ENCODE assay signal across 1 fruit fly cellular context in the genomic region with DNA sequence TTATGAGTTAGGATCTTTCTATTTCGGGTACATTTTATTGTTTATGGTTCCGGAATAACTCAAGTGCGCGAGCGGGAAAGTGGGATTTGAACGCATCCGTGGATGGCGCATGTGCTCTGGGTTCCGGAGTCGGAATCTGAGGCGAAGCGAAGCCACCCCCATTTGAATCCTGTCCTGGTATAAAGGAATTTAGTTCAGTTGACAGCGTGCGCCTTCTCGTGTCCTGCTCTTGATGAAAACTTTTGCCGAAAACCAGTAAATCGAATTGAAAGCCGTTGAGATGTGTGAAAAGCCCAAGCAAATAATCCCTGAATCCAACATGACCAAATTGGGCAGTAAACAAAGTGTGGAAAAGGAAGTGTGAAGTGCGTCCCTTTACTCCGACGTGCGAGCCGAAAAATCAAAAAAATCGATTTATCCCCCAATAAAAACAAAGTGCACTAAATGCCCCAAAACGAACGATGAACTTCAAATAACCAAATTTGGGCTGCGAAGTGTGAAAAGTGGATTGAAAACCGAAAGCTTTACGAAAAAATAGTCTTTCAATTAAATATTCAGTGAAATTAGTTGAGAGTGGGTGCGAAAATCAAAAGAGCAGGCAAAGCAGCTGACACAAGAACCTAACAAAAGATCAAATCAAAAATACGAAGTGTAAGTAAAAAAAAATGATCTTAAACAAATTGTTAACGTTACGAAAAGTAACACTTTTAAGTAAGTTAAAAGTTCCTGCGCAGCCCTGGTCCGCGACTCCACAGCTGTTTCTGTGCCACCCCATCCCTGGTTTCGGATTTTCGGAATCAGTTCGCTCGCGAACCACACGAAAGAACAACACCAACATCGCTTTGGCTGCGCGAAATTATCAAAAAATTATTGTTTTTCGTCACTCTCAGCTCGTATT.
A peak's percentile ranks its signal among the peaks of the same experiment; 100 is the strongest.
TF ChIP-seq lines count a peak whose summit lies in the region.

Lar (plus strand) TSS at position 188 of the 898 bp plus-strand sequence.

TF ChIP-seq in whole organism, embryonic, 481 proteins besides CTCF, POLR2A, EP300 and RAD21 (continued from another document and continues in another):
- TF ChIP-seq hbn (GFP tag; IDR thresholded peaks at IDR 0.05; lab: Robert Waterston, UW; ENCODE audit: partially characterized antibody) (no peak), CG2678 (tag; optimal IDR thresholded peaks at IDR 0.05; lab: Kevin White, UChicago) (peak; percentile 60), Xrp1 (GFP tag; IDR thresholded peaks at IDR 0.05; lab: Robert Waterston, UW) (peak; percentile 62; the same call in 1 of the 2 replicates), tna (GFP tag; IDR thresholded peaks at IDR 0.05; lab: Robert Waterston, UW; ENCODE audit: partially characterized antibody) (no peak), zen (tag; optimal IDR thresholded peaks at IDR 0.05; lab: Kevin White, UChicago) (peak; percentile 42), HHEX (GFP tag; optimal IDR thresholded peaks at IDR 0.05; lab: Kevin White, UChicago) (peak; percentile 10), her (GFP tag; optimal IDR thresholded peaks at IDR 0.05; lab: Kevin White, UChicago) (peak; percentile 67), HLHmδ (GFP tag; optimal IDR thresholded peaks at IDR 0.05; lab: Kevin White, UChicago) (no peak), Dip2 (GFP tag; IDR thresholded peaks at IDR 0.05; lab: Robert Waterston, UW) (no peak), p53 (GFP tag; optimal IDR thresholded peaks at IDR 0.05; lab: Kevin White, UChicago) (peak; percentile 64), dimm (GFP tag; IDR thresholded peaks at IDR 0.05; lab: Robert Waterston, UW) (no peak), CG17328 (GFP tag; IDR thresholded peaks at IDR 0.05; lab: Robert Waterston, UW) (peak; percentile 50; the same call in 1 of the 2 replicates), CG4424 (GFP tag; optimal IDR thresholded peaks at IDR 0.05; lab: Kevin White, UChicago) (peak; percentile 71), CG42726 (GFP tag; IDR thresholded peaks at IDR 0.05; lab: Robert Waterston, UW; ENCODE audit: partially characterized antibody) (no peak), vnd (GFP tag; IDR thresholded peaks at IDR 0.05; lab: Robert Waterston, UW; ENCODE audit: partially characterized antibody) (no peak), scrt (GFP tag; optimal IDR thresholded peaks at IDR 0.05; lab: Kevin White, UChicago) (peak; percentile 44), hkb (optimal IDR thresholded peaks at IDR 0.05; lab: Kevin White, UChicago) (no peak), hkb (GFP tag; IDR thresholded peaks at IDR 0.05; lab: Robert Waterston, UW) (peak; percentile 42), CG2116 (GFP tag; optimal IDR thresholded peaks at IDR 0.05; lab: Kevin White, UChicago) (peak; percentile 36), CG17612 (GFP tag; IDR thresholded peaks at IDR 0.05; lab: Robert Waterston, UW) (no peak), Dbx (GFP tag; IDR thresholded peaks at IDR 0.05; lab: Robert Waterston, UW) (peak; percentile 76), Nf-YC (tag; optimal IDR thresholded peaks at IDR 0.05; lab: Kevin White, UChicago) (peak; percentile 60), Nf-YA (GFP tag; IDR thresholded peaks at IDR 0.05; lab: Robert Waterston, UW) (0 out of 2 replicates have a peak, but pooled peaks have one; percentile 32), CG4730 (GFP tag; IDR thresholded peaks at IDR 0.05; lab: Robert Waterston, UW) (0 out of 2 replicates have a peak, but pooled peaks have one; percentile 9), CG2889 (GFP tag; IDR thresholded peaks at IDR 0.05; lab: Robert Waterston, UW) (no peak), CG4707 (GFP tag; optimal IDR thresholded peaks at IDR 0.05; lab: Kevin White, UChicago) (no peak), CG3726 (GFP tag; IDR thresholded peaks at IDR 0.05; lab: Robert Waterston, UW) (no peak), H2.0 (GFP tag; IDR thresholded peaks at IDR 0.05; lab: Robert Waterston, UW) (peak; percentile 53; the same call in 1 of the 2 replicates), MBD-R2 (GFP tag; IDR thresholded peaks at IDR 0.05; lab: Robert Waterston, UW) (peak; percentile 91), ap (GFP tag; IDR thresholded peaks at IDR 0.05; lab: Robert Waterston, UW) (no peak), pho (GFP tag; optimal IDR thresholded peaks at IDR 0.05; lab: Kevin White, UChicago) (peak; percentile 70), CG14710 (tag; optimal IDR thresholded peaks at IDR 0.05; lab: Kevin White, UChicago) (peak; percentile 71), dysf (GFP tag; IDR thresholded peaks at IDR 0.05; lab: Robert Waterston, UW) (0 out of 3 replicates have a peak, but pooled peaks have one; percentile 38), yki (optimal IDR thresholded peaks at IDR 0.05; lab: Kevin White, UChicago) (no peak), Abd-B (GFP tag; optimal IDR thresholded peaks at IDR 0.05; lab: Kevin White, UChicago) (no peak), dati (GFP tag; IDR thresholded peaks at IDR 0.05; lab: Robert Waterston, UW) (no peak), ash1 (GFP tag; optimal IDR thresholded peaks at IDR 0.05; lab: Kevin White, UChicago) (no peak), Hmx (GFP tag; optimal IDR thresholded peaks at IDR 0.05; lab: Kevin White, UChicago) (peak; percentile 42), CG16779 (GFP tag; IDR thresholded peaks at IDR 0.05; lab: Robert Waterston, UW) (no peak), emc (GFP tag; optimal IDR thresholded peaks at IDR 0.05; lab: Kevin White, UChicago) (no peak), sqz (GFP tag; optimal IDR thresholded peaks at IDR 0.05; lab: Kevin White, UChicago) (no peak), dm (GFP tag; optimal IDR thresholded peaks at IDR 0.05; lab: Kevin White, UChicago) (peak; percentile 42), fu2 (GFP tag; optimal IDR thresholded peaks at IDR 0.05; lab: Kevin White, UChicago) (peak; percentile 60), CG34224 (GFP tag; IDR thresholded peaks at IDR 0.05; lab: Robert Waterston, UW; ENCODE audit: partially characterized antibody) (0 out of 3 replicates have a peak, but pooled peaks have one; percentile 35), CG11247 (GFP tag; IDR thresholded peaks at IDR 0.05; lab: Robert Waterston, UW) (peak; percentile 41; the same call in 1 of the 2 replicates), CG10543 (GFP tag; optimal IDR thresholded peaks at IDR 0.05; lab: Kevin White, UChicago) (peak; percentile 78), CG1233 (GFP tag; optimal IDR thresholded peaks at IDR 0.05; lab: Kevin White, UChicago) (peak; percentile 28), pros (GFP tag; optimal IDR thresholded peaks at IDR 0.05; lab: Kevin White, UChicago) (no peak), CG17568 (GFP tag; optimal IDR thresholded peaks at IDR 0.05; lab: Kevin White, UChicago) (no peak), CG6813 (GFP tag; optimal IDR thresholded peaks at IDR 0.05; lab: Kevin White, UChicago) (peak; percentile 44), CG4282 (GFP tag; optimal IDR thresholded peaks at IDR 0.05; lab: Kevin White, UChicago) (peak; percentile 50), fru (optimal IDR thresholded peaks at IDR 0.05; lab: Kevin White, UChicago) (no peak), Antp (GFP tag; optimal IDR thresholded peaks at IDR 0.05; lab: Kevin White, UChicago) (peak; percentile 74), CG3407 (GFP tag; optimal IDR thresholded peaks at IDR 0.05; lab: Kevin White, UChicago) (no peak), CG18599 (GFP tag; optimal IDR thresholded peaks at IDR 0.05; lab: Kevin White, UChicago) (peak; percentile 62), mld (GFP tag; IDR thresholded peaks at IDR 0.05; lab: Robert Waterston, UW; ENCODE audit: partially characterized antibody) (no peak), CG11723 (GFP tag; optimal IDR thresholded peaks at IDR 0.05; lab: Kevin White, UChicago) (peak; percentile 34), ken (GFP tag; IDR thresholded peaks at IDR 0.05; lab: Robert Waterston, UW) (0 out of 3 replicates have a peak, but pooled peaks have one; percentile 18), CG1602 (GFP tag; optimal IDR thresholded peaks at IDR 0.05; lab: Kevin White, UChicago) (peak; percentile 46), Camta (GFP tag; optimal IDR thresholded peaks at IDR 0.05; lab: Kevin White, UChicago) (peak; percentile 56), Tbp (GFP tag; optimal IDR thresholded peaks at IDR 0.05; lab: Kevin White, UChicago) (no peak), nerfin-2 (GFP tag; IDR thresholded peaks at IDR 0.05; lab: Robert Waterston, UW; ENCODE audit: partially characterized antibody) (no peak), CG12219 (GFP tag; optimal IDR thresholded peaks at IDR 0.05; lab: Kevin White, UChicago) (peak; percentile 46), ftz-f1 (GFP tag; optimal IDR thresholded peaks at IDR 0.05; lab: Kevin White, UChicago) (no peak), wek (GFP tag; optimal IDR thresholded peaks at IDR 0.05; lab: Kevin White, UChicago) (no peak), Blimp-1 (GFP tag; optimal IDR thresholded peaks at IDR 0.05; lab: Kevin White, UChicago) (peak; percentile 37), CG12155 (GFP tag; optimal IDR thresholded peaks at IDR 0.05; lab: Kevin White, UChicago) (peak; percentile 56), caup (GFP tag; optimal IDR thresholded peaks at IDR 0.05; lab: Kevin White, UChicago; ENCODE audit: severe bottlenecking) (peak; percentile 57), ab (GFP tag; optimal IDR thresholded peaks at IDR 0.05; lab: Kevin White, UChicago) (peak; percentile 44), peb (GFP tag; IDR thresholded peaks at IDR 0.05; lab: Robert Waterston, UW) (0 out of 2 replicates have a peak, but pooled peaks have one; percentile 43), CG18011 (GFP tag; optimal IDR thresholded peaks at IDR 0.05; lab: Kevin White, UChicago) (peak; percentile 61), CG43689 (GFP tag; IDR thresholded peaks at IDR 0.05; lab: Robert Waterston, UW) (no peak), CG17829 (tag; optimal IDR thresholded peaks at IDR 0.05; lab: Kevin White, UChicago) (peak; percentile 69), hb (GFP tag; IDR thresholded peaks at IDR 0.05; lab: Robert Waterston, UW; ENCODE audit: partially characterized antibody) (no peak), CG6854 (GFP tag; optimal IDR thresholded peaks at IDR 0.05; lab: Kevin White, UChicago) (no peak), CG1603 (tag; optimal IDR thresholded peaks at IDR 0.05; lab: Kevin White, UChicago) (peak; percentile 60), abd-A (tag; optimal IDR thresholded peaks at IDR 0.05; lab: Kevin White, UChicago) (no peak), gcm2 (GFP tag; optimal IDR thresholded peaks at IDR 0.05; lab: Kevin White, UChicago) (peak; percentile 47), CG10959 (GFP tag; IDR thresholded peaks at IDR 0.05; lab: Robert Waterston, UW) (no peak), Max (GFP tag; optimal IDR thresholded peaks at IDR 0.05; lab: Kevin White, UChicago) (no peak), wdn (GFP tag; IDR thresholded peaks at IDR 0.05; lab: Robert Waterston, UW) (no peak), CG1832 (GFP tag; optimal IDR thresholded peaks at IDR 0.05; lab: Kevin White, UChicago) (no peak), NC2β (GFP tag; optimal IDR thresholded peaks at IDR 0.05; lab: Kevin White, UChicago) (peak; percentile 60), CG9876 (GFP tag; optimal IDR thresholded peaks at IDR 0.05; lab: Kevin White, UChicago) (peak; percentile 10), PHDP (tag; optimal IDR thresholded peaks at IDR 0.05; lab: Kevin White, UChicago) (peak; percentile 64), Dek (tag; optimal IDR thresholded peaks at IDR 0.05; lab: Kevin White, UChicago) (peak; percentile 55), psq (GFP tag; optimal IDR thresholded peaks at IDR 0.05; lab: Kevin White, UChicago) (no peak), CG7556 (GFP tag; optimal IDR thresholded peaks at IDR 0.05; lab: Kevin White, UChicago) (peak; percentile 63), NC2α (GFP tag; optimal IDR thresholded peaks at IDR 0.05; lab: Kevin White, UChicago) (no peak), danr (GFP tag; IDR thresholded peaks at IDR 0.05; lab: Robert Waterston, UW) (no peak), trh (GFP tag; optimal IDR thresholded peaks at IDR 0.05; lab: Kevin White, UChicago) (peak; percentile 26), sob (GFP tag; IDR thresholded peaks at IDR 0.05; lab: Robert Waterston, UW) (peak; percentile 27; the same call in 1 of the 2 replicates), CG3847 (GFP tag; IDR thresholded peaks at IDR 0.05; lab: Robert Waterston, UW) (peak; percentile 29; the same call in 1 of the 2 replicates), en (GFP tag; optimal IDR thresholded peaks at IDR 0.05; lab: Kevin White, UChicago) (peak; percentile 43), Vsx1 (GFP tag; optimal IDR thresholded peaks at IDR 0.05; lab: Kevin White, UChicago) (no peak), NFAT (GFP tag; IDR thresholded peaks at IDR 0.05; lab: Robert Waterston, UW) (peak; percentile 78), Sry-β (GFP tag; optimal IDR thresholded peaks at IDR 0.05; lab: Kevin White, UChicago) (peak; percentile 26), ase (GFP tag; IDR thresholded peaks at IDR 0.05; lab: Robert Waterston, UW) (no peak), ara (GFP tag; IDR thresholded peaks at IDR 0.05; lab: Robert Waterston, UW) (peak; percentile 49), schlank (tag; optimal IDR thresholded peaks at IDR 0.05; lab: Kevin White, UChicago) (no peak), trem (tag; optimal IDR thresholded peaks at IDR 0.05; lab: Kevin White, UChicago) (peak; percentile 39), Elba2 (GFP tag; optimal IDR thresholded peaks at IDR 0.05; lab: Kevin White, UChicago) (no peak), CG6683 (GFP tag; optimal IDR thresholded peaks at IDR 0.05; lab: Kevin White, UChicago) (no peak), CG1024 (GFP tag; IDR thresholded peaks at IDR 0.05; lab: Robert Waterston, UW) (peak; percentile 16; the same call in 1 of the 2 replicates), sug (tag; optimal IDR thresholded peaks at IDR 0.05; lab: Kevin White, UChicago) (peak; percentile 57), slou (GFP tag; optimal IDR thresholded peaks at IDR 0.05; lab: Kevin White, UChicago) (peak; percentile 36), CG14441 (GFP tag; IDR thresholded peaks at IDR 0.05; lab: Robert Waterston, UW) (peak; percentile 31; the same call in 1 of the 2 replicates), kay (GFP tag; optimal IDR thresholded peaks at IDR 0.05; lab: Kevin White, UChicago) (peak; percentile 39), shn (GFP tag; optimal IDR thresholded peaks at IDR 0.05; lab: Kevin White, UChicago) (peak; percentile 71), ttk (GFP tag; IDR thresholded peaks at IDR 0.05; lab: Robert Waterston, UW) (no peak), slbo (GFP tag; IDR thresholded peaks at IDR 0.05; lab: Robert Waterston, UW) (peak; percentile 78), Neu2 (GFP tag; optimal IDR thresholded peaks at IDR 0.05; lab: Kevin White, UChicago; ENCODE audit: borderline replicate concordance) (no peak), ewg (GFP tag; optimal IDR thresholded peaks at IDR 0.05; lab: Kevin White, UChicago) (peak; percentile 86), CG10267 (tag; optimal IDR thresholded peaks at IDR 0.05; lab: Kevin White, UChicago) (peak; percentile 58), unc-4 (GFP tag; IDR thresholded peaks at IDR 0.05; lab: Robert Waterston, UW; ENCODE audit: partially characterized antibody) (peak; percentile 34; the same call in 1 of the 2 replicates), CG10462 (GFP tag; optimal IDR thresholded peaks at IDR 0.05; lab: Kevin White, UChicago) (no peak), pnt (GFP tag; optimal IDR thresholded peaks at IDR 0.05; lab: Kevin White, UChicago) (peak; percentile 36), Ravus (GFP tag; IDR thresholded peaks at IDR 0.05; lab: Robert Waterston, UW) (no peak)
